Worm (Caenorhabditis elegans) whole organism, young adult: ENCODE measurements around the gene egl-46.
A peak's percentile ranks its signal among the peaks of the same experiment; 100 is the strongest.

Source experiments
- D2030.7 ChIP-seq: fragments of 200-800 bp; sonication (Bioruptor generic); IDR thresholded peaks from 2 replicates; pipeline ENCODE4 v1.3.6; 2022; ENCODE audit warnings: missing genetic modification reagents, missing genetic modification characterization, missing compliant biosample characterization
- K12H6.12 ChIP-seq: fragments of 200-800 bp; sonication (Bioruptor generic); optimal IDR thresholded peaks from 2 replicates; lab custom pipeline; 2018; ENCODE audit warnings: mild to moderate bottlenecking, missing genetic modification characterization, missing compliant biosample characterization
- T07F8.4 ChIP-seq: sonication (generic microtip); optimal IDR thresholded peaks from 2 replicates; lab custom pipeline; 2016; ENCODE audit warnings: mild to moderate bottlenecking, missing genetic modification characterization, moderate library complexity, missing compliant biosample characterization
- Y53F4B.3 ChIP-seq: fragments of 200-800 bp; sonication (Bioruptor generic); IDR thresholded peaks from 2 replicates; pipeline ENCODE4 v1.3.6; 2022; ENCODE audit warnings: missing genetic modification reagents, missing genetic modification characterization, missing compliant biosample characterization
- atf-7 ChIP-seq: sonication (generic microtip); optimal IDR thresholded peaks from 2 replicates; lab custom pipeline; 2017; ENCODE audit warnings: mild to moderate bottlenecking, missing genetic modification characterization, missing compliant biosample characterization
- athp-1 ChIP-seq: sonication (generic microtip); optimal IDR thresholded peaks from 2 replicates; lab custom pipeline; 2017; ENCODE audit warnings: mild to moderate bottlenecking, missing genetic modification characterization, missing compliant biosample characterization
- attf-5 ChIP-seq: fragments of 200-800 bp; sonication (Bioruptor generic); optimal IDR thresholded peaks from 2 replicates; lab custom pipeline; 2018; ENCODE audit warnings: mild to moderate bottlenecking, missing genetic modification characterization, missing compliant biosample characterization
- cebp-1 ChIP-seq, 2 experiments: fragments of 200-800 bp in 1 of 2; sonication (Bioruptor generic) in 1 of 2; sonication (generic microtip) in 1 of 2; IDR thresholded peaks in 1 of 2; optimal IDR thresholded peaks in 1 of 2; 2 replicates each; pipeline versions ENCODE4 v1.3.6 to Lab custom; 2017 to 2022; ENCODE audit warnings: missing compliant biosample characterization in 2 of 2, missing genetic modification characterization in 2 of 2, mild to moderate bottlenecking in 1 of 2, missing genetic modification reagents in 1 of 2, moderate library complexity in 1 of 2
- cebp-2 ChIP-seq: fragments of 200-800 bp; sonication (Bioruptor generic); IDR thresholded peaks from 2 replicates; pipeline ENCODE4 v1.3.6; 2022; ENCODE audit warnings: missing genetic modification characterization, missing compliant biosample characterization
- ceh-40 ChIP-seq: fragments of 200-800 bp; sonication (Bioruptor generic); IDR thresholded peaks from 2 replicates; pipeline ENCODE4 v1.3.6; 2022; ENCODE audit warnings: missing genetic modification characterization, missing compliant biosample characterization
- ceh-91 ChIP-seq: fragments of 200-800 bp; sonication (Bioruptor generic); IDR thresholded peaks from 2 replicates; pipeline ENCODE4 v1.3.6; 2022; ENCODE audit warnings: missing genetic modification reagents, missing genetic modification characterization, missing compliant biosample characterization
- dpl-1 ChIP-seq: fragments of 150-350 bp; optimal IDR thresholded peaks from 2 replicates; lab custom pipeline; 2014; ENCODE audit warnings: missing biosample characterization, missing genetic modification reagents, missing genetic modification characterization
- ekl-4 ChIP-seq: fragments of 200-800 bp; sonication (Bioruptor generic); IDR thresholded peaks from 2 replicates; pipeline ENCODE4 v1.3.6; 2022; ENCODE audit warnings: missing genetic modification reagents, missing genetic modification characterization, missing compliant biosample characterization
- gei-17 ChIP-seq: fragments of 200-800 bp; sonication (Bioruptor generic); optimal IDR thresholded peaks from 2 replicates; lab custom pipeline; 2018; ENCODE audit warnings: mild to moderate bottlenecking, missing genetic modification characterization, missing compliant biosample characterization
- hmg-20 ChIP-seq: fragments of 200-800 bp; sonication (Bioruptor generic); IDR thresholded peaks from 2 replicates; pipeline ENCODE4 v1.3.6; 2022; ENCODE audit warnings: missing genetic modification reagents, missing genetic modification characterization, missing compliant biosample characterization
- hrde-1 ChIP-seq: sonication (generic microtip); optimal IDR thresholded peaks from 2 replicates; lab custom pipeline; 2016; ENCODE audit warnings: missing genetic modification characterization, mild to moderate bottlenecking, missing compliant biosample characterization, moderate library complexity, missing genotype, missing genetic modification reagents, borderline replicate concordance
- hsf-1 ChIP-seq: fragments of 200-800 bp; sonication (Bioruptor generic); IDR thresholded peaks from 2 replicates; pipeline ENCODE4 v1.3.6; 2022; ENCODE audit warnings: missing genetic modification reagents, missing genetic modification characterization, missing compliant biosample characterization
- let-607 ChIP-seq, 2 experiments: fragments of 200-800 bp in 1 of 2; sonication (Bioruptor generic) in 1 of 2; sonication (generic microtip) in 1 of 2; optimal IDR thresholded peaks; 2 replicates each; lab custom pipeline; 2016 to 2018; ENCODE audit warnings: mild to moderate bottlenecking in 2 of 2, missing compliant biosample characterization in 2 of 2, missing genetic modification characterization in 2 of 2, moderate library complexity in 2 of 2, missing genotype in 1 of 2
- lin-26 ChIP-seq: fragments of 200-800 bp; sonication (Bioruptor generic); IDR thresholded peaks from 2 replicates; pipeline ENCODE4 v1.3.6; 2022; ENCODE audit warnings: missing genetic modification reagents, missing genetic modification characterization, missing compliant biosample characterization
- lin-54 ChIP-seq: fragments of 200-800 bp; sonication (Bioruptor generic); optimal IDR thresholded peaks from 2 replicates; lab custom pipeline; 2018; ENCODE audit warnings: mild to moderate bottlenecking, missing genetic modification characterization, missing compliant biosample characterization
- madf-10 ChIP-seq: sonication (generic microtip); optimal IDR thresholded peaks from 2 replicates; lab custom pipeline; 2016; ENCODE audit warnings: mild to moderate bottlenecking, missing genetic modification characterization, missing compliant biosample characterization
- madf-3 ChIP-seq: fragments of 200-800 bp; sonication (Bioruptor generic); IDR thresholded peaks from 2 replicates; pipeline ENCODE4 v1.3.6; 2022; ENCODE audit warnings: missing genetic modification reagents, missing genetic modification characterization, missing compliant biosample characterization
- nhr-90 ChIP-seq: sonication (generic microtip); optimal IDR thresholded peaks from 2 replicates; lab custom pipeline; 2016; ENCODE audit warnings: missing genotype, mild to moderate bottlenecking, missing genetic modification characterization, missing compliant biosample characterization
- rcor-1 ChIP-seq: fragments of 200-800 bp; sonication (Bioruptor generic); IDR thresholded peaks from 2 replicates; pipeline ENCODE4 v1.3.6; 2022; ENCODE audit warnings: missing genetic modification reagents, missing genetic modification characterization, missing compliant biosample characterization
- repo-1 ChIP-seq: sonication (generic microtip); optimal IDR thresholded peaks from 2 replicates; lab custom pipeline; 2017; ENCODE audit warnings: mild to moderate bottlenecking, missing genetic modification characterization, missing compliant biosample characterization
- rpc-1 ChIP-seq, 2 experiments: fragments of 150-350 bp in 1 of 2; sonication (generic microtip) in 1 of 2; optimal IDR thresholded peaks; 2 replicates each; lab custom pipeline; 2014 to 2018; ENCODE audit warnings: missing biosample characterization in 1 of 2, missing genetic modification characterization in 1 of 2, missing genetic modification reagents in 1 of 2, missing genotype in 1 of 2
- snpc-3.4 ChIP-seq: sonication (generic microtip); optimal IDR thresholded peaks from 2 replicates; lab custom pipeline; 2017; ENCODE audit warnings: missing genetic modification characterization, mild to moderate bottlenecking, missing compliant biosample characterization, antibody characterized with exemption, moderate library complexity, missing genotype, missing genetic modification reagents
- snpc-4 ChIP-seq, 5 experiments: fragments of 150-350 bp in 1 of 5; sonication (generic microtip) in 4 of 5; optimal IDR thresholded peaks; 2 replicates each; lab custom pipeline; 2014 to 2018; ENCODE audit warnings: missing genetic modification characterization in 5 of 5, missing biosample characterization in 3 of 5, antibody characterized with exemption in 2 of 5, mild to moderate bottlenecking in 2 of 5, missing compliant biosample characterization in 2 of 5, missing genotype in 2 of 5, moderate library complexity in 2 of 5, missing genetic modification reagents in 1 of 5
- tbp1 ChIP-seq: fragments of 200-800 bp; sonication (Bioruptor generic); optimal IDR thresholded peaks from 2 replicates; lab custom pipeline; 2018; ENCODE audit warnings: mild to moderate bottlenecking, missing genetic modification characterization, missing compliant biosample characterization
- unc-130 ChIP-seq: sonication (generic microtip); optimal IDR thresholded peaks from 2 replicates; lab custom pipeline; 2016; ENCODE audit warnings: missing genetic modification reagents, missing genetic modification characterization, missing compliant biosample characterization
- ztf-26 ChIP-seq: sonication (generic microtip); optimal IDR thresholded peaks from 2 replicates; lab custom pipeline; 2017; ENCODE audit warnings: missing genetic modification characterization, missing compliant biosample characterization

The egl-46 gene

ce11 chrV:6655174-6655573 lies 26.2 kb downstream of the egl-46 start, which contains the start of gene syx-18 (continued):
- TF ChIP-seq snpc-4 (GFP tag; optimal IDR thresholded peaks at IDR 0.05; lab: Kevin White, UChicago), result no peak
- peak in 1 of 4 experiments; percentile 11 for TF ChIP-seq snpc-4 (tag; optimal IDR thresholded peaks at IDR 0.05; lab: Kevin White, UChicago)
- TF ChIP-seq ceh-40 (GFP tag; lab: Robert Waterston, UW), result no peak
- TF ChIP-seq hmg-20, result no peak
- TF ChIP-seq athp-1 (tag; lab: Kevin White, UChicago), result peak; percentile 63
- peak; percentile 32 for TF ChIP-seq repo-1
- peak in 1 of 2 experiments; percentile 38 for TF ChIP-seq let-607 (tag; optimal IDR thresholded peaks at IDR 0.05; lab: Kevin White, UChicago)
- no peak for TF ChIP-seq gei-17 (GFP tag; lab: Kevin White, UChicago)
- TF ChIP-seq cebp-1 (GFP tag; IDR thresholded peaks at IDR 0.05; lab: Robert Waterston, UW), result no peak
- TF ChIP-seq cebp-1 (tag; optimal IDR thresholded peaks at IDR 0.05; lab: Kevin White, UChicago), result peak; percentile 34
- TF ChIP-seq atf-7 (tag; lab: Kevin White, UChicago), result peak; percentile 7
- TF ChIP-seq D2030.7 (GFP tag; lab: Robert Waterston, UW), result 0 out of 2 replicates have a peak, but pooled peaks have one; percentile 26
- no peak for TF ChIP-seq dpl-1 (GFP tag; lab: Kevin White, UChicago)
- TF ChIP-seq lin-26 (GFP tag; lab: Robert Waterston, UW), result no peak
- TF ChIP-seq lin-54 (GFP tag; lab: Kevin White, UChicago), result no peak

- TF ChIP-seq ztf-26 (tag; lab: Kevin White, UChicago) (peak; percentile 48), cebp-2 (GFP tag; lab: Robert Waterston, UW) (no peak), madf-3 (no peak)
- TF ChIP-seq, all 124 proteins: peak for 1
Measured at ce11 chrV:6652051-6652450, 29.3 kb downstream of the egl-46 start, which contains the start of gene T10H9.8. Gene T10H9.8, plus strand, starts transcription at chrV:6652351.

- TF ChIP-seq nhr-90 (no peak), T07F8.4 (tag; lab: Kevin White, UChicago) (no peak), attf-5 (no peak), Y53F4B.3 (GFP tag; lab: Robert Waterston, UW) (no peak), unc-130 (GFP tag; lab: Kevin White, UChicago) (no peak), dpl-1 (GFP tag; lab: Kevin White, UChicago) (no peak), snpc-3.4 (tag; lab: Kevin White, UChicago) (no peak)
Measured at ce11 chrV:6650508-6650907, 30.9 kb downstream of the egl-46 start.

ce11 chrV:6649317-6649716 lies 32.1 kb downstream of the egl-46 start, which contains the start of gene T10H9.1:
Gene T10H9.1, plus strand, starts transcription at chrV:6649617.
- no peak for TF ChIP-seq ekl-4 (GFP tag; lab: Robert Waterston, UW)
- no peak for TF ChIP-seq D2030.7 (GFP tag; lab: Robert Waterston, UW)
- TF ChIP-seq hsf-1 (GFP tag; lab: Robert Waterston, UW), result no peak
- TF ChIP-seq madf-10 (tag; lab: Kevin White, UChicago), result no peak
- no peak for TF ChIP-seq attf-5
- no peak for TF ChIP-seq K12H6.12
- no peak for TF ChIP-seq lin-54 (GFP tag; lab: Kevin White, UChicago)
- no peak for TF ChIP-seq rcor-1
- no peak for TF ChIP-seq hrde-1 (tag; lab: Kevin White, UChicago)
- TF ChIP-seq tbp1 (GFP tag; lab: Kevin White, UChicago), result no peak
- TF ChIP-seq lin-26 (GFP tag; lab: Robert Waterston, UW), result no peak
- TF ChIP-seq rpc-1 (optimal IDR thresholded peaks at IDR 0.05; lab: Kevin White, UChicago), result no peak
- no peak for TF ChIP-seq rpc-1 (tag; optimal IDR thresholded peaks at IDR 0.05; lab: Kevin White, UChicago)
- TF ChIP-seq ceh-91 (GFP tag; lab: Robert Waterston, UW), result no peak
